Worm (Caenorhabditis elegans) whole organism, early embryonic: ENCODE results near the gene tbc-13.

Experiments used
- B0310.2 ChIP-seq: sonication (generic microtip); optimal IDR thresholded peaks from 2 replicates; lab custom pipeline; 2016; ENCODE audit warnings: mild to moderate bottlenecking, missing genetic modification characterization, missing compliant biosample characterization
- F13C5.2 ChIP-seq: sonication (generic microtip); optimal IDR thresholded peaks from 2 replicates; lab custom pipeline; 2017; ENCODE audit warnings: mild to moderate bottlenecking, missing genetic modification characterization, inconsistent platforms, missing compliant biosample characterization
- aly-1 ChIP-seq: sonication (generic microtip); optimal IDR thresholded peaks from 2 replicates; lab custom pipeline; 2016; ENCODE audit warnings: missing genetic modification characterization, missing compliant biosample characterization
- ama-1 ChIP-seq: fragments of 150-350 bp; optimal IDR thresholded peaks from 2 replicates; lab custom pipeline; 2014
- ceh-13 ChIP-seq: fragments of 200-800 bp; sonication (Bioruptor generic); optimal IDR thresholded peaks from 2 replicates; lab custom pipeline; 2018; ENCODE audit warnings: mild to moderate bottlenecking, missing genetic modification characterization, missing compliant biosample characterization
- ceh-36 ChIP-seq: sonication (generic microtip); optimal IDR thresholded peaks from 2 replicates; lab custom pipeline; 2016; ENCODE audit warnings: missing genetic modification characterization, inconsistent platforms, missing compliant biosample characterization
- ets-7 ChIP-seq: sonication (generic microtip); optimal IDR thresholded peaks from 2 replicates; lab custom pipeline; 2016; ENCODE audit warnings: missing genotype, missing genetic modification characterization, missing compliant biosample characterization
- flt-1 ChIP-seq: fragments of 200-800 bp; sonication (Bioruptor generic); IDR thresholded peaks from 2 replicates; pipeline ENCODE4 v1.3.6; 2022; ENCODE audit warnings: missing genetic modification characterization, missing compliant biosample characterization
- hmbx-1 ChIP-seq: sonication (generic microtip); optimal IDR thresholded peaks from 2 replicates; lab custom pipeline; 2016; ENCODE audit warnings: mild to moderate bottlenecking, missing genetic modification characterization, missing compliant biosample characterization
- hmg-4 ChIP-seq: fragments of 200-800 bp; sonication (Bioruptor generic); optimal IDR thresholded peaks from 2 replicates; lab custom pipeline; 2018; ENCODE audit warnings: mild to moderate bottlenecking, missing genetic modification characterization, missing compliant biosample characterization
- hnd-1 ChIP-seq: sonication (generic microtip); optimal IDR thresholded peaks from 2 replicates; lab custom pipeline; 2016; ENCODE audit warnings: missing genetic modification characterization, missing compliant biosample characterization
- pes-1 ChIP-seq: fragments of 200-800 bp; sonication (Bioruptor generic); IDR thresholded peaks from 2 replicates; pipeline ENCODE4 v1.3.6; 2022; ENCODE audit warnings: missing genetic modification reagents, missing genetic modification characterization, missing compliant biosample characterization
- scrt-1 ChIP-seq: fragments of 200-800 bp; sonication (Bioruptor generic); IDR thresholded peaks from 2 replicates; pipeline ENCODE4 v1.3.6; 2022; ENCODE audit warnings: missing genetic modification characterization, missing compliant biosample characterization
- sea-1 ChIP-seq: fragments of 200-800 bp; sonication (Bioruptor generic); conservative IDR thresholded peaks from 2 replicates; pipeline ENCODE4 v1.3.6; 2022; ENCODE audit warnings: missing genetic modification characterization, missing compliant biosample characterization
- tbx-11 ChIP-seq: fragments of 200-800 bp; sonication (Bioruptor generic); IDR thresholded peaks from 2 replicates; pipeline ENCODE4 v1.3.6; 2022; ENCODE audit warnings: missing genetic modification characterization, missing compliant biosample characterization
- tbx-37 ChIP-seq: fragments of 200-800 bp; sonication (Bioruptor generic); conservative IDR thresholded peaks from 2 replicates; pipeline ENCODE4 v1.3.6; 2022; ENCODE audit warnings: missing genetic modification reagents, missing genetic modification characterization, missing compliant biosample characterization
- tra-4 ChIP-seq: sonication (generic microtip); optimal IDR thresholded peaks from 2 replicates; lab custom pipeline; 2017; ENCODE audit warnings: missing genetic modification characterization, missing compliant biosample characterization

tbc-13 gene

DNA sequence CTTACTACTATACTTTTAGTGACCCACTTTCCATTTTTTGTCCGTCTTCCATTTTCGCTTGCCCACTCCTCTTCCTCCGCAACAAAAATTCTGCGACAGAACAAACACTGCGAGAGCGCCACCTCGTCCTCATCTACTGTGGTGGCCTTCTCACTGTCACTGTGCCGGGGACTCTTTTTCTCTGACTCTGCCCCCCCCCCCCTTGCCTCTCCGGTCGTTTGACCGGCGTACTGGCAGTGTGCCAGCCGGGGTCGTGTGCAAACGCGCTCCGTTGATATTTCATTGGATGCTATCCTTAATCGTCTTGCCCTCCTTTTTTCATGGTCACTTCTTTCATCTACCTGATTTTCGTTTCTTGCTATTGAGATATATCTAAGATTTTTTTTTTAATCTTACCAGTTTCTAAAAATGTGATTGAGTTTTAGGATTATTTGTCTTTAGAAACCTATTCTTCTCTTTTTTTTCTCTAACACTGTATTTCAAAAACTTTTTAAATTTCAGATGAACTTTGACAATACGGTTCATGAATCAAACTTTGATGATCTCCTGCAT is 4.3 kb upstream of the tbc-13 start, which contains the start of gene atf-6:
TSS of gene atf-6 (plus strand) at position 502 of the 552 bp plus-strand sequence.
- TF ChIP-seq aly-1 (tag; lab: Kevin White, UChicago) (peak; percentile 2), hmg-4 (peak; percentile 90), F13C5.2 (tag; lab: Kevin White, UChicago) (peak; percentile 74), tbx-11 (GFP tag; lab: Robert Waterston, UW) (0 out of 2 replicates have a peak, but pooled peaks have one; percentile 31), hnd-1 (peak; percentile 10), hmbx-1 (tag; lab: Kevin White, UChicago) (no peak), scrt-1 (no peak), ceh-36 (tag; lab: Kevin White, UChicago) (no peak), flt-1 (no peak), B0310.2 (tag; lab: Kevin White, UChicago) (no peak), pes-1 (GFP tag; lab: Robert Waterston, UW) (0 out of 2 replicates have a peak, but pooled peaks have one; percentile 45), ets-7 (peak; percentile 28), tra-4 (no peak), tbx-37 (0 out of 2 replicates have a peak, but pooled peaks have one; percentile 21)

DNA sequence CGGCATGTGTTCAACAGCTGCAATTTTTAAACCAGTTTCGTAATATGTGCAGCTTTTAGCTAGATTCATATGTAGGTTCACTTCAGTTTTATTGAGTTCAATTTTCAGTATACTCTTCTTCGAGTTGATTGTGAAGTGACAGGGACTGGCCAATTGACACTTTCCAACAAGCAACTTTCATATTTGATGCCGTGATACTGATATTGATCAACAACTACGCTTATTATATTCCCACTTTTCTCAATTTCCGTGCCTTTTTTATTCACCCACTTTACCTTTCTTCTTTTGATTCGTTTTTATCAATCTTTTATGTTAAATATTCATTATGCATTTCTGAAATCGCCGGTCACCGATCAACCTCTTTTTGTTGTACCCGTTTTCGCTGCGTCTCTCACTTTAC is 771 bp upstream of the tbc-13 start:
- TF ChIP-seq ceh-13 (GFP tag; lab: Kevin White, UChicago) (no peak), hmbx-1 (tag; lab: Kevin White, UChicago) (no peak), hmg-4 (no peak), tbx-37 (no peak), tra-4 (no peak), ets-7 (no peak)

ce11 chrX:12491138-12491537 is 6.3 kb downstream of the tbc-13 start:
- TF ChIP-seq hmg-4 = no peak
- TF ChIP-seq scrt-1 = no peak
- no peak for TF ChIP-seq F13C5.2 (tag; lab: Kevin White, UChicago)
- no peak for TF ChIP-seq pes-1 (GFP tag; lab: Robert Waterston, UW)
- no peak for TF ChIP-seq hnd-1
- TF ChIP-seq B0310.2 (tag; lab: Kevin White, UChicago) = no peak
- TF ChIP-seq tra-4 = no peak

- TF ChIP-seq tbx-11 (GFP tag; lab: Robert Waterston, UW) (no peak), ets-7 (no peak), ama-1 (no peak)
These were observed 7.6 kb downstream of the tbc-13 start, which contains the start of gene lips-1 for ce11 chrX:12492467-12492866. Gene lips-1, plus strand, starts transcription at chrX:12492767.

DNA sequence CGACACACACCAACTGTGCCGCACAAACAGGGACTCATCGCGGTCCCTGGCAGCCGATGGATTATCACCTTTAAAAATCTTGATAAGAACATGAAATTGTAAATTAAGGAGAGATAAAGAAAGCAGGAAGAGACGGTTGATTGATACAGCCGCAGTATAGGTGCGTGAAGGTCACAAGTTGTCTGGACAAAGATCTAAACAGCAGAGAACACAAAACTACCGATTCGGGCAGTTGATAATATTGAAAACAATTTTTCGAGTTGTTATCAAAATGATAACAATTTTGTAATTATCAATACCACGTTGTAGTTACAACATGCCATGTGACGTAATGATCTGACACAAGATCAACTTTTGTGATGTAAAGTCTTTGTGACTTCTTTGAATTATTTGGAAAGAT is 15.9 kb downstream of the tbc-13 start:
- TF ChIP-seq tra-4 = no peak
- no peak for TF ChIP-seq F13C5.2 (tag; lab: Kevin White, UChicago)
- TF ChIP-seq hmbx-1 (tag; lab: Kevin White, UChicago) = no peak
- no peak for TF ChIP-seq hnd-1
- no peak for TF ChIP-seq sea-1 (GFP tag; lab: Robert Waterston, UW)
- no peak for TF ChIP-seq scrt-1
- TF ChIP-seq flt-1 = no peak
- no peak for TF ChIP-seq aly-1 (tag; lab: Kevin White, UChicago)
- TF ChIP-seq hmg-4 = no peak
- no peak for TF ChIP-seq tbx-37
- no peak for TF ChIP-seq ceh-36 (tag; lab: Kevin White, UChicago)
- no peak for TF ChIP-seq B0310.2 (tag; lab: Kevin White, UChicago)

ce11 chrX:12503288-12503803 is 18.5 kb downstream of the tbc-13 start, which contains the start of gene sdz-19:
Gene sdz-19, minus strand, starts transcription at chrX:12503338.
- peak; percentile 0 for TF ChIP-seq tra-4
- TF ChIP-seq F13C5.2 (tag; lab: Kevin White, UChicago) = no peak
- TF ChIP-seq ama-1 = peak; percentile 59
- TF ChIP-seq hnd-1 = no peak
- TF ChIP-seq flt-1 = no peak

DNA sequence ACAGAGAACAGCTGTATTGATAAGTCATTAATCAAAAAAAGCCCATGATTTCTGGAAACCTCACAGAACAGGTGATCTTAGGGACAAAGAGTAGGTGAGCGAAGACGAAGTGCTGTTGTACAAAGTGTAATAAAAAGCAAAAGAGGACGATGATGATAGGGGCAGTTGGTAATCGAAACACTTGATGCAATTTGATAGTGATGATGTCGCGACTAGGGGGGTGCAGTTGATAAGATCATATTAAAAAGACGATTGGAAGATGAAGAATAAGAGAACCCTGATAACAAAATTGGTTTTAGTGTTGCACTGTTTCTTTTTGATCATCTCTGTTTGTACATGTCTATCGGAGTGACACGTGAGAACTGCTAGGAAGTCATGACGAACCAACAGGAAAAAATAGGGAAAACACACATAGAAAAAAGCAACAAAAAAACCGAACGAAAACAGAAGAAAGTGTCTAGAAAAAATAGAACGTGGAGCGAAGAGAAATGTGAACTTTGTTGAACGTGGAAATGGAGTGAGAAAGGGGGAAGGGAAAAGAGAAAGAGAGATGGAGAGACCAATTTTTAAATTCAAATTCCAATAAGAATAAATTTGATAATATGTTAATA is 24.6 kb downstream of the tbc-13 start:
- TF ChIP-seq B0310.2 (tag; lab: Kevin White, UChicago) (no peak), tra-4 (no peak), aly-1 (tag; lab: Kevin White, UChicago) (no peak), hmg-4 (no peak), hmbx-1 (tag; lab: Kevin White, UChicago) (no peak), tbx-11 (GFP tag; lab: Robert Waterston, UW) (no peak), ceh-13 (GFP tag; lab: Kevin White, UChicago) (no peak), ceh-36 (tag; lab: Kevin White, UChicago) (no peak), scrt-1 (no peak), F13C5.2 (tag; lab: Kevin White, UChicago) (no peak), flt-1 (no peak), sea-1 (GFP tag; lab: Robert Waterston, UW) (no peak), tbx-37 (no peak), ama-1 (no peak), ets-7 (no peak)

ce11 chrX:12510148-12510785 is 25.4 kb downstream of the tbc-13 start:
- TF ChIP-seq aly-1 (tag; lab: Kevin White, UChicago) = peak; percentile 44
- peak; percentile 24 for TF ChIP-seq ets-7
- peak; percentile 14 for TF ChIP-seq hmbx-1 (tag; lab: Kevin White, UChicago)
- peak; percentile 80 for TF ChIP-seq hmg-4
- TF ChIP-seq hnd-1 = no peak
- TF ChIP-seq sea-1 (GFP tag; lab: Robert Waterston, UW) = no peak
